Worm (Caenorhabditis elegans) whole organism, L3 larva: Measurements from ENCODE around the gene F41C6.7.
"Not testable (repeated sequence)": the region's sequence is repeated elsewhere in the genome, so short reads cannot be mapped to it uniquely, and the experiment has no call there.

ENCODE experiments used
- R02D3.7 ChIP-seq: fragments of 150-350 bp; optimal IDR thresholded peaks from 2 replicates; lab custom pipeline; 2014; ENCODE audit warnings: missing biosample characterization, missing genetic modification characterization
- ZK546.5 ChIP-seq: sonication (generic microtip); optimal IDR thresholded peaks from 2 replicates; lab custom pipeline; 2017; ENCODE audit warnings: missing biosample characterization, missing genetic modification characterization
- aly-2 ChIP-seq: fragments of 150-350 bp; optimal IDR thresholded peaks from 2 replicates; lab custom pipeline; 2014; ENCODE audit warnings: missing biosample characterization, missing genetic modification characterization
- ama-1 ChIP-seq: fragments of 150-350 bp; optimal IDR thresholded peaks from 2 replicates; lab custom pipeline; 2018
- ceh-16 ChIP-seq: sonication (generic microtip); optimal IDR thresholded peaks from 2 replicates; lab custom pipeline; 2017; ENCODE audit warnings: missing biosample characterization, missing genetic modification characterization
- ceh-28 ChIP-seq: fragments of 150-350 bp; optimal IDR thresholded peaks from 2 replicates; lab custom pipeline; 2014; ENCODE audit warnings: missing biosample characterization, missing genetic modification reagents, missing genetic modification characterization
- ceh-82 ChIP-seq: fragments of 150-350 bp; optimal IDR thresholded peaks from 2 replicates; lab custom pipeline; 2014; ENCODE audit warnings: missing biosample characterization, missing genetic modification characterization
- ceh-9 ChIP-seq: sonication (generic microtip); optimal IDR thresholded peaks from 2 replicates; lab custom pipeline; 2018; ENCODE audit warnings: missing biosample characterization, missing genetic modification characterization
- daf-12 ChIP-seq: fragments of 150-350 bp; optimal IDR thresholded peaks from 2 replicates; lab custom pipeline; 2014; ENCODE audit warnings: missing biosample characterization, missing genetic modification reagents, missing genetic modification characterization
- egl-27 ChIP-seq: sonication (generic microtip); optimal IDR thresholded peaks from 4 replicates; lab custom pipeline; 2017; ENCODE audit warnings: missing biosample characterization, missing genetic modification reagents, missing genetic modification characterization
- egl-5 ChIP-seq: fragments of 150-350 bp; optimal IDR thresholded peaks from 2 replicates; lab custom pipeline; 2017; ENCODE audit warnings: missing biosample characterization, missing genetic modification reagents, missing genetic modification characterization, inconsistent platforms
- elt-2 ChIP-seq: sonication (generic microtip); optimal IDR thresholded peaks from 2 replicates; lab custom pipeline; 2016; ENCODE audit warnings: missing genetic modification reagents, mild to moderate bottlenecking, missing genetic modification characterization, missing compliant biosample characterization
- elt-3 ChIP-seq, 3 experiments: fragments of 150-350 bp in 1 of 3; sonication (generic microtip) in 2 of 3; optimal IDR thresholded peaks; 2 replicates in 2 of 3; 4 replicates in 1 of 3; lab custom pipeline; 2014 to 2017; ENCODE audit warnings: missing biosample characterization in 3 of 3, missing genetic modification characterization in 3 of 3
- eor-1 ChIP-seq, 2 experiments: fragments of 150-350 bp; optimal IDR thresholded peaks; 2 replicates each; lab custom pipeline; 2014 to 2018; ENCODE audit warnings: missing biosample characterization in 2 of 2, missing genetic modification characterization in 2 of 2
- fkh-10 ChIP-seq: sonication (generic microtip); optimal IDR thresholded peaks from 2 replicates; lab custom pipeline; 2017; ENCODE audit warnings: missing biosample characterization, missing genetic modification reagents, missing genetic modification characterization
- fos-1 ChIP-seq: fragments of 150-350 bp; optimal IDR thresholded peaks from 2 replicates; lab custom pipeline; 2014; ENCODE audit warnings: missing biosample characterization, missing genetic modification characterization
- hmg-11 ChIP-seq: sonication (generic microtip); optimal IDR thresholded peaks from 2 replicates; lab custom pipeline; 2016; ENCODE audit warnings: missing genetic modification characterization, missing compliant biosample characterization
- jun-1 ChIP-seq: fragments of 150-350 bp; optimal IDR thresholded peaks from 2 replicates; lab custom pipeline; 2014; ENCODE audit warnings: missing biosample characterization, missing genetic modification reagents, missing genetic modification characterization
- lin-15B ChIP-seq: fragments of 150-350 bp; optimal IDR thresholded peaks from 2 replicates; lab custom pipeline; 2014; ENCODE audit warnings: missing biosample characterization, missing genetic modification characterization
- lin-39 ChIP-seq: fragments of 150-350 bp; optimal IDR thresholded peaks from 2 replicates; lab custom pipeline; 2018; ENCODE audit warnings: missing biosample characterization, missing genetic modification reagents, missing genetic modification characterization
- lsy-12 ChIP-seq: sonication (generic microtip); optimal IDR thresholded peaks from 2 replicates; lab custom pipeline; 2016; ENCODE audit warnings: mild to moderate bottlenecking, missing genetic modification characterization, missing compliant biosample characterization
- mdl-1 ChIP-seq: fragments of 150-350 bp; optimal IDR thresholded peaks from 2 replicates; lab custom pipeline; 2014; ENCODE audit warnings: missing biosample characterization, missing genetic modification characterization
- mml-1 ChIP-seq: fragments of 150-350 bp; sonication (generic microtip); optimal IDR thresholded peaks from 3 replicates; lab custom pipeline; 2014; ENCODE audit warnings: missing biosample characterization, missing genetic modification characterization
- nfya-1 ChIP-seq: sonication (generic microtip); optimal IDR thresholded peaks from 2 replicates; lab custom pipeline; 2017; ENCODE audit warnings: missing genetic modification characterization, mild to moderate bottlenecking, missing compliant biosample characterization, antibody characterized with exemption, moderate library complexity; ENCODE audit not compliant: insufficient read depth
- nhr-11 ChIP-seq: fragments of 150-350 bp; optimal IDR thresholded peaks from 2 replicates; lab custom pipeline; 2014; ENCODE audit warnings: missing biosample characterization, missing genetic modification characterization
- nhr-12 ChIP-seq: fragments of 150-350 bp; optimal IDR thresholded peaks from 2 replicates; lab custom pipeline; 2014; ENCODE audit warnings: missing biosample characterization, missing genetic modification characterization
- nhr-23 ChIP-seq: fragments of 150-350 bp; optimal IDR thresholded peaks from 2 replicates; lab custom pipeline; 2014; ENCODE audit warnings: missing biosample characterization, missing genetic modification reagents, missing genetic modification characterization
- nhr-237 ChIP-seq: fragments of 150-350 bp; optimal IDR thresholded peaks from 2 replicates; lab custom pipeline; 2014; ENCODE audit warnings: missing biosample characterization, missing genetic modification characterization
- nhr-25 ChIP-seq: sonication (generic microtip); optimal IDR thresholded peaks from 2 replicates; lab custom pipeline; 2017; ENCODE audit warnings: missing biosample characterization, missing genetic modification characterization
- nhr-28 ChIP-seq: fragments of 150-350 bp; optimal IDR thresholded peaks from 2 replicates; lab custom pipeline; 2014; ENCODE audit warnings: missing biosample characterization, missing genetic modification characterization
- nhr-43 ChIP-seq: sonication (generic microtip); optimal IDR thresholded peaks from 2 replicates; lab custom pipeline; 2016; ENCODE audit warnings: mild to moderate bottlenecking, missing genetic modification characterization, missing compliant biosample characterization; ENCODE audit not compliant: poor library complexity, severe bottlenecking
- nhr-67 ChIP-seq: fragments of 150-350 bp; optimal IDR thresholded peaks from 2 replicates; lab custom pipeline; 2014; ENCODE audit warnings: missing biosample characterization, missing genetic modification characterization
- nhr-76 ChIP-seq: fragments of 150-350 bp; sonication (generic microtip); optimal IDR thresholded peaks from 5 replicates; lab custom pipeline; 2014; ENCODE audit warnings: missing biosample characterization, missing genetic modification characterization
- nhr-77 ChIP-seq: fragments of 150-350 bp; optimal IDR thresholded peaks from 2 replicates; lab custom pipeline; 2014; ENCODE audit warnings: missing biosample characterization, missing genetic modification characterization
- pha-4 ChIP-seq: fragments of 150-350 bp; optimal IDR thresholded peaks from 2 replicates; lab custom pipeline; 2014; ENCODE audit warnings: missing biosample characterization, missing genetic modification reagents, missing genetic modification characterization
- pqm-1 ChIP-seq: fragments of 150-350 bp; optimal IDR thresholded peaks from 2 replicates; lab custom pipeline; 2017; ENCODE audit warnings: missing biosample characterization, missing genetic modification characterization, inconsistent platforms
- sea-2 ChIP-seq: fragments of 150-350 bp; sonication (generic microtip); optimal IDR thresholded peaks from 4 replicates; lab custom pipeline; 2014; ENCODE audit warnings: missing biosample characterization, missing genetic modification reagents, missing genetic modification characterization
- skn-1 ChIP-seq: fragments of 150-350 bp; optimal IDR thresholded peaks from 2 replicates; lab custom pipeline; 2014; ENCODE audit warnings: missing biosample characterization, missing genetic modification characterization
- snpc-4 ChIP-seq: fragments of 150-350 bp; optimal IDR thresholded peaks from 2 replicates; lab custom pipeline; 2014; ENCODE audit warnings: missing biosample characterization, missing genetic modification characterization
- tbx-2 ChIP-seq: sonication (generic microtip); optimal IDR thresholded peaks from 2 replicates; lab custom pipeline; 2016; ENCODE audit warnings: mild to moderate bottlenecking, missing genetic modification characterization, missing compliant biosample characterization
- unc-39 ChIP-seq: sonication (generic microtip); optimal IDR thresholded peaks from 4 replicates; lab custom pipeline; 2017; ENCODE audit warnings: missing biosample characterization, missing genetic modification characterization
- zag-1 ChIP-seq: fragments of 150-350 bp; optimal IDR thresholded peaks from 2 replicates; lab custom pipeline; 2014; ENCODE audit warnings: missing biosample characterization, missing genetic modification characterization
- ztf-11 ChIP-seq: fragments of 150-350 bp; optimal IDR thresholded peaks from 2 replicates; lab custom pipeline; 2014; ENCODE audit warnings: missing biosample characterization, missing genetic modification characterization
- ztf-4 ChIP-seq: fragments of 150-350 bp; optimal IDR thresholded peaks from 2 replicates; lab custom pipeline; 2014; ENCODE audit warnings: missing biosample characterization, missing genetic modification characterization

Gene F41C6.7

ce11 chrX:6875273-6875672 is 9.8 kb downstream of the F41C6.7 start:
- TF ChIP-seq nhr-76 (tag; lab: Kevin White, UChicago) (no peak), nhr-77 (tag; lab: Kevin White, UChicago) (no peak), zag-1 (no peak), nhr-43 (no peak), nhr-11 (tag; lab: Kevin White, UChicago) (no peak), tbx-2 (tag; lab: Kevin White, UChicago) (no peak), pha-4 (tag; lab: Kevin White, UChicago) (no peak), fos-1 (tag; lab: Kevin White, UChicago) (no peak), hmg-11 (tag; lab: Kevin White, UChicago) (no peak), egl-27 (tag; lab: Kevin White, UChicago) (no peak), ceh-9 (tag; lab: Kevin White, UChicago) (no peak), R02D3.7 (tag; lab: Kevin White, UChicago) (no peak), egl-5 (tag; lab: Kevin White, UChicago) (no peak), mml-1 (no peak), eor-1 (tag; optimal IDR thresholded peaks at IDR 0.05; lab: Kevin White, UChicago) (no peak)

ce11 chrX:6874723-6875122 is 10.4 kb downstream of the F41C6.7 start, which contains the start of gene F41C6.4:
Gene F41C6.4 (minus strand): TSS chrX:6874823.
- TF ChIP-seq ztf-4 (tag; lab: Kevin White, UChicago) (no peak), lin-39 (no peak), skn-1 (tag; lab: Kevin White, UChicago) (no peak), fos-1 (tag; lab: Kevin White, UChicago) (no peak), unc-39 (tag; lab: Kevin White, UChicago) (no peak), egl-5 (tag; lab: Kevin White, UChicago) (no peak), ceh-9 (tag; lab: Kevin White, UChicago) (no peak), nhr-43 (no peak), nhr-77 (tag; lab: Kevin White, UChicago) (no peak), aly-2 (tag; lab: Kevin White, UChicago) (no peak), pqm-1 (no peak), nhr-67 (no peak), ztf-11 (tag; lab: Kevin White, UChicago) (no peak), ama-1 (lab: Kevin White, UChicago) (no peak), nhr-237 (tag; lab: Kevin White, UChicago) (no peak)
- TF ChIP-seq, all 47 proteins: peak for 0

ce11 chrX:6868669-6869068 is 16.4 kb downstream of the F41C6.7 start, which contains the start of gene C53B7.6:
Gene C53B7.6 (minus strand): TSS chrX:6868769.
- not testable (repeated sequence) for TF ChIP-seq nhr-23, egl-5, lsy-12 (tag; lab: Kevin White, UChicago)

- TF ChIP-seq ztf-4 (tag; lab: Kevin White, UChicago) (peak; percentile 9), ama-1 (lab: Kevin White, UChicago) (no peak), egl-5 (tag; lab: Kevin White, UChicago) (no peak), ZK546.5 (tag; lab: Kevin White, UChicago) (no peak), pha-4 (tag; lab: Kevin White, UChicago) (no peak), zag-1 (no peak), lsy-12 (tag; lab: Kevin White, UChicago) (peak; percentile 66), ceh-82 (tag; lab: Kevin White, UChicago) (no peak), R02D3.7 (tag; lab: Kevin White, UChicago) (no peak), nhr-67 (no peak), fkh-10 (GFP tag; lab: Kevin White, UChicago) (no peak), tbx-2 (tag; lab: Kevin White, UChicago) (peak; percentile 63), nhr-237 (tag; lab: Kevin White, UChicago) (no peak), elt-2 (peak; percentile 52), nhr-76 (tag; lab: Kevin White, UChicago) (no peak), daf-12 (tag; lab: Kevin White, UChicago) (no peak), ceh-9 (tag; lab: Kevin White, UChicago) (no peak), hmg-11 (tag; lab: Kevin White, UChicago) (peak; percentile 58), sea-2 (GFP tag; lab: Kevin White, UChicago) (no peak), egl-27 (tag; lab: Kevin White, UChicago) (no peak), nhr-23 (tag; lab: Kevin White, UChicago) (peak; percentile 17), ztf-11 (tag; lab: Kevin White, UChicago) (no peak), ceh-28 (tag; lab: Kevin White, UChicago) (no peak), aly-2 (tag; lab: Kevin White, UChicago) (no peak), nfya-1 (tag; lab: Kevin White, UChicago) (no peak), nhr-28 (tag; lab: Kevin White, UChicago) (no peak), snpc-4 (tag; lab: Kevin White, UChicago) (no peak), jun-1 (tag; lab: Kevin White, UChicago) (no peak), nhr-25 (peak; percentile 59), lin-15B (tag; lab: Kevin White, UChicago) (no peak), skn-1 (tag; lab: Kevin White, UChicago) (no peak), nhr-77 (tag; lab: Kevin White, UChicago) (no peak), mdl-1 (tag; lab: Kevin White, UChicago) (no peak), ceh-16 (no peak), lin-39 (peak; percentile 48), elt-3 (tag; optimal IDR thresholded peaks at IDR 0.05; lab: Kevin White, UChicago) (no peak), nhr-12 (tag; lab: Kevin White, UChicago) (no peak)
Observed at ce11 chrX:6867707-6868106, 17.4 kb downstream of the F41C6.7 start.
